Worm (Caenorhabditis elegans) whole organism, late embryonic: ENCODE measurements around the gene srz-74.

Source experiments
- ama-1 ChIP-seq: fragments of 150-350 bp; optimal IDR thresholded peaks from 2 replicates; lab custom pipeline; 2014
- ceh-14 ChIP-seq: sonication (generic microtip); optimal IDR thresholded peaks from 2 replicates; lab custom pipeline; 2016; ENCODE audit warnings: missing genotype, missing genetic modification characterization, missing compliant biosample characterization
- ceh-2 ChIP-seq: sonication (generic microtip); optimal IDR thresholded peaks from 2 replicates; lab custom pipeline; 2016; ENCODE audit warnings: missing genotype, missing genetic modification characterization, missing compliant biosample characterization
- ceh-9 ChIP-seq: sonication (generic microtip); optimal IDR thresholded peaks from 2 replicates; lab custom pipeline; 2016; ENCODE audit warnings: mild to moderate bottlenecking, missing genetic modification characterization, inconsistent platforms, missing compliant biosample characterization
- nhr-11 ChIP-seq: fragments of 150-350 bp; optimal IDR thresholded peaks from 2 replicates; lab custom pipeline; 2014; ENCODE audit warnings: missing biosample characterization, missing genetic modification characterization
- npax-4 ChIP-seq: sonication (generic microtip); optimal IDR thresholded peaks from 2 replicates; lab custom pipeline; 2016; ENCODE audit warnings: missing genetic modification characterization, missing compliant biosample characterization
- sox-4 ChIP-seq: sonication (generic microtip); optimal IDR thresholded peaks from 2 replicates; lab custom pipeline; 2017; ENCODE audit warnings: mild to moderate bottlenecking, missing genetic modification characterization, inconsistent platforms, missing compliant biosample characterization
- ttx-3 ChIP-seq: sonication (generic microtip); optimal IDR thresholded peaks from 2 replicates; lab custom pipeline; 2016; ENCODE audit warnings: missing genetic modification reagents, missing genetic modification characterization, missing compliant biosample characterization
- unc-86 ChIP-seq: sonication (generic microtip); optimal IDR thresholded peaks from 2 replicates; lab custom pipeline; 2016; ENCODE audit warnings: missing genetic modification characterization, missing compliant biosample characterization

- TF ChIP-seq ama-1 (no peak), ceh-9 (no peak), nhr-11 (tag; lab: Kevin White, UChicago) (no peak), ceh-2 (tag; lab: Kevin White, UChicago) (no peak), npax-4 (tag; lab: Kevin White, UChicago) (no peak), ceh-14 (no peak), ttx-3 (tag; lab: Kevin White, UChicago) (no peak), sox-4 (tag; lab: Kevin White, UChicago) (no peak), unc-86 (no peak)
Observed at ce11 chrIV:16320410-16320809, 8.8 kb upstream of the srz-74 start, which contains the start of gene K03D3.5.
